Worm (Caenorhabditis elegans) whole organism, midembryonic: ENCODE results near the gene nhr-118.

Experiments used
- T22C8.4 ChIP-seq: fragments of 200-800 bp; sonication (Bioruptor generic); IDR thresholded peaks from 2 replicates; pipeline ENCODE4 v1.3.6; 2022; ENCODE audit warnings: missing genetic modification characterization, missing compliant biosample characterization
- cog-1 ChIP-seq: sonication (generic microtip); optimal IDR thresholded peaks from 2 replicates; lab custom pipeline; 2016; ENCODE audit warnings: missing genetic modification characterization, missing compliant biosample characterization
- flt-1 ChIP-seq: fragments of 200-800 bp; sonication (Bioruptor generic); IDR thresholded peaks from 2 replicates; pipeline ENCODE4 v1.3.6; 2022; ENCODE audit warnings: missing genetic modification characterization, missing compliant biosample characterization
- klf-2 ChIP-seq: fragments of 200-800 bp; sonication (Bioruptor generic); conservative IDR thresholded peaks from 2 replicates; pipeline ENCODE4 v1.3.6; 2022; ENCODE audit warnings: missing genetic modification reagents, missing genetic modification characterization, missing compliant biosample characterization
- med-1 ChIP-seq: sonication (generic microtip); optimal IDR thresholded peaks from 2 replicates; lab custom pipeline; 2017; ENCODE audit warnings: missing genetic modification characterization, mild to moderate bottlenecking, missing compliant biosample characterization, antibody characterized with exemption, missing genetic modification reagents; ENCODE audit not compliant: insufficient read depth
- ref-1 ChIP-seq: fragments of 200-800 bp; sonication (Bioruptor generic); conservative IDR thresholded peaks from 2 replicates; pipeline ENCODE4 v1.3.6; 2022; ENCODE audit warnings: missing genetic modification reagents, missing genetic modification characterization, missing compliant biosample characterization
- tab-1 ChIP-seq: fragments of 200-800 bp; sonication (Bioruptor generic); IDR thresholded peaks from 2 replicates; pipeline ENCODE4 v1.3.6; 2022; ENCODE audit warnings: missing genetic modification characterization, missing compliant biosample characterization
- ztf-23 ChIP-seq: fragments of 200-800 bp; sonication (Bioruptor generic); IDR thresholded peaks from 2 replicates; pipeline ENCODE4 v1.3.6; 2022; ENCODE audit warnings: missing genetic modification reagents, missing genetic modification characterization, missing compliant biosample characterization
- ztf-29 ChIP-seq: fragments of 200-800 bp; sonication (Bioruptor generic); IDR thresholded peaks from 2 replicates; pipeline ENCODE4 v1.3.6; 2022; ENCODE audit warnings: missing genetic modification reagents, missing genetic modification characterization, missing compliant biosample characterization

DNA sequence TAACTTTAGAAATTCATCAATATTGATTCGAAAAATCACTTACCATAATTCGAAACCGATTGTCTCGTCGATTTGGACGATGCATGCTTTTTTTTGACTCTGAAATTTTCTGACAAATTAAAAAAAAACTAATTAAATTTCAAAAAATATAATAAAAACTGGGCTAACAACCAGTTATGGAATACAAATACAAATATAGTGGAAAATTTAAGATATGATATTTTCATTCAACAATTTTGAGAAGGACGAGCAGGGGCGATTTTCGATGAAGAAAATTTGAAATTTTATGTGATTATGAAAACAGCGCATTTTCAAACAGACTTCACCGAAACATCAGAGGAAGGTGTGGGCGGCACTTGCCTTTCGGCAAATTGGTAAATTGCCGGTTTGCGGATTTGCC, 25.3 kb upstream of the nhr-118 start, which contains the start of gene F13A2.1:
- no peak for TF ChIP-seq flt-1 (GFP tag; lab: Robert Waterston, UW)
- no peak for TF ChIP-seq klf-2 (GFP tag; lab: Robert Waterston, UW)
- TF ChIP-seq tab-1 (GFP tag; lab: Robert Waterston, UW), result no peak
- TF ChIP-seq cog-1 (tag; lab: Kevin White, UChicago), result no peak
- TF ChIP-seq med-1 (GFP tag; lab: Kevin White, UChicago), result no peak
- no peak for TF ChIP-seq ztf-29
- no peak for TF ChIP-seq ref-1 (GFP tag; lab: Robert Waterston, UW)
- TF ChIP-seq ztf-23 (GFP tag; lab: Robert Waterston, UW), result no peak
- no peak for TF ChIP-seq T22C8.4 (GFP tag; lab: Robert Waterston, UW)
